Fruit fly (Drosophila melanogaster) whole organism, embryonic: ENCODE data around the gene amos.

Experiments used
- Ada2b ChIP-seq: fragments of 200-800 bp; sonication (Bioruptor generic); IDR thresholded peaks from 2 replicates; pipeline ENCODE4 v1.3.6; 2022; ENCODE audit warnings: missing biosample characterization, missing genetic modification characterization
- Atf-2 ChIP-seq: fragments of 200-800 bp; sonication (Bioruptor generic); optimal IDR thresholded peaks from 2 replicates; lab custom pipeline; 2016; ENCODE audit warnings: missing biosample characterization, missing genetic modification characterization
- Bdp1 ChIP-seq: fragments of 200-800 bp; sonication (Bioruptor generic); optimal IDR thresholded peaks from 3 replicates; lab custom pipeline; 2016; ENCODE audit warnings: missing biosample characterization, missing genetic modification characterization
- Blimp-1 ChIP-seq: fragments of 200-800 bp; sonication (Bioruptor generic); optimal IDR thresholded peaks from 3 replicates; lab custom pipeline; 2018; ENCODE audit warnings: missing biosample characterization, missing genetic modification characterization, mild to moderate bottlenecking, moderate library complexity, missing genetic modification reagents
- CG10431 ChIP-seq: fragments of 200-800 bp; sonication (Bioruptor generic); optimal IDR thresholded peaks from 3 replicates; lab custom pipeline; 2018; ENCODE audit warnings: missing biosample characterization, mild to moderate bottlenecking, missing genetic modification characterization
- CG11504 ChIP-seq: fragments of 200-800 bp; sonication (Bioruptor generic); optimal IDR thresholded peaks from 3 replicates; lab custom pipeline; 2019; ENCODE audit warnings: missing biosample characterization, mild to moderate bottlenecking, missing genetic modification characterization, moderate library complexity
- CG13287 ChIP-seq: fragments of 200-800 bp; sonication (Bioruptor generic); IDR thresholded peaks from 2 replicates; pipeline ENCODE4 v1.3.6; 2022; ENCODE audit warnings: missing biosample characterization, missing genetic modification characterization; ENCODE audit not compliant: partially characterized antibody
- CG13296 ChIP-seq: fragments of 200-800 bp; sonication (Bioruptor generic); optimal IDR thresholded peaks from 3 replicates; lab custom pipeline; 2018; ENCODE audit warnings: missing biosample characterization, mild to moderate bottlenecking, missing genetic modification characterization
- CG15479 ChIP-seq: fragments of 200-800 bp; sonication (Bioruptor generic); optimal IDR thresholded peaks from 3 replicates; lab custom pipeline; 2019; ENCODE audit warnings: missing biosample characterization, mild to moderate bottlenecking, missing genetic modification characterization, moderate library complexity
- CG1647 ChIP-seq: fragments of 200-800 bp; sonication (Bioruptor generic); optimal IDR thresholded peaks from 3 replicates; lab custom pipeline; 2016; ENCODE audit warnings: missing biosample characterization, missing genetic modification characterization
- CG16813 ChIP-seq: fragments of 200-800 bp; sonication (Bioruptor generic); IDR thresholded peaks from 3 replicates; pipeline ENCODE4 v1.3.6; 2022; ENCODE audit warnings: missing biosample characterization, missing genetic modification characterization; ENCODE audit not compliant: partially characterized antibody
- CG16815 ChIP-seq: fragments of 200-800 bp; sonication (Bioruptor generic); optimal IDR thresholded peaks from 3 replicates; lab custom pipeline; 2017; ENCODE audit warnings: missing biosample characterization, mild to moderate bottlenecking, missing genetic modification characterization
- CG17385 ChIP-seq: fragments of 200-800 bp; sonication (Bioruptor generic); optimal IDR thresholded peaks from 3 replicates; lab custom pipeline; 2018; ENCODE audit warnings: missing biosample characterization, mild to moderate bottlenecking, missing genetic modification characterization
- CG1792 ChIP-seq: fragments of 200-800 bp; sonication (Bioruptor generic); optimal IDR thresholded peaks from 2 replicates; lab custom pipeline; 2016; ENCODE audit warnings: missing biosample characterization, missing genetic modification characterization
- CG1832 ChIP-seq: fragments of 200-800 bp; sonication (Bioruptor generic); optimal IDR thresholded peaks from 2 replicates; lab custom pipeline; 2017; ENCODE audit warnings: missing biosample characterization, mild to moderate bottlenecking, missing genetic modification characterization, inconsistent platforms
- CG18764 ChIP-seq: fragments of 200-800 bp; sonication (Bioruptor generic); optimal IDR thresholded peaks from 3 replicates; lab custom pipeline; 2016; ENCODE audit warnings: missing biosample characterization, missing genetic modification characterization
- CG30020 ChIP-seq: fragments of 200-800 bp; optimal IDR thresholded peaks from 2 replicates; lab custom pipeline; 2019; ENCODE audit warnings: missing biosample characterization, mild to moderate bottlenecking, missing genetic modification characterization, moderate library complexity
- CG33213 ChIP-seq: fragments of 200-800 bp; sonication (Bioruptor generic); optimal IDR thresholded peaks from 3 replicates; lab custom pipeline; 2016; ENCODE audit warnings: missing biosample characterization, missing genetic modification characterization
- CG4617 ChIP-seq: fragments of 200-800 bp; sonication (Bioruptor generic); optimal IDR thresholded peaks from 3 replicates; lab custom pipeline; 2016; ENCODE audit warnings: missing biosample characterization, missing genetic modification characterization, borderline replicate concordance
- CTCF ChIP-seq: fragments of 200-800 bp; sonication (Bioruptor generic); optimal IDR thresholded peaks from 2 replicates; lab custom pipeline; 2017; ENCODE audit warnings: missing biosample characterization, mild to moderate bottlenecking, missing genetic modification characterization, moderate library complexity
- Chrac-16 ChIP-seq: fragments of 200-800 bp; sonication (Bioruptor generic); optimal IDR thresholded peaks from 3 replicates; lab custom pipeline; 2016; ENCODE audit warnings: missing biosample characterization, missing genetic modification characterization
- D ChIP-seq, 2 experiments: fragments of 200-800 bp in 1 of 2; fragments of >200 bp in 1 of 2; sonication (Bioruptor generic) in 1 of 2; optimal IDR thresholded peaks; 2 replicates in 1 of 2; 3 replicates in 1 of 2; lab custom pipeline; 2017; ENCODE audit warnings: mild to moderate bottlenecking in 1 of 2, missing biosample characterization in 1 of 2, missing genetic modification characterization in 1 of 2, missing genetic modification reagents in 1 of 2
- Dfd ChIP-seq, 2 experiments: fragments of >200 bp; optimal IDR thresholded peaks; 2 replicates each; lab custom pipeline; 2017; ENCODE audit warnings: missing biosample characterization in 2 of 2, missing genetic modification characterization in 2 of 2
- Dll ChIP-seq: fragments of 200-800 bp; sonication (Bioruptor generic); IDR thresholded peaks from 4 replicates; pipeline ENCODE4 v1.3.6; 2022; ENCODE audit warnings: missing biosample characterization, missing genetic modification characterization; ENCODE audit not compliant: partially characterized antibody
- E2f1 ChIP-seq: fragments of 200-800 bp; sonication (Bioruptor generic); IDR thresholded peaks from 2 replicates; pipeline ENCODE4 v1.3.6; 2022; ENCODE audit warnings: missing biosample characterization, missing genetic modification characterization
- Eip74EF ChIP-seq, 2 experiments: fragments of 200-800 bp in 1 of 2; fragments of >200 bp in 1 of 2; sonication (Bioruptor generic) in 1 of 2; optimal IDR thresholded peaks; 2 replicates each; lab custom pipeline; 2017 to 2019; ENCODE audit warnings: missing biosample characterization in 2 of 2, missing genetic modification characterization in 2 of 2, mild to moderate bottlenecking in 1 of 2, moderate library complexity in 1 of 2
- Gsc ChIP-seq: fragments of 200-800 bp; sonication (Bioruptor generic); IDR thresholded peaks from 2 replicates; pipeline ENCODE4 v1.3.6; 2022; ENCODE audit warnings: missing biosample characterization, missing genetic modification characterization
- Hsf ChIP-seq: fragments of 200-800 bp; sonication (Bioruptor generic); optimal IDR thresholded peaks from 3 replicates; lab custom pipeline; 2016; ENCODE audit warnings: missing biosample characterization, missing genetic modification characterization
- MESR4 ChIP-seq: fragments of 200-800 bp; sonication (Bioruptor generic); optimal IDR thresholded peaks from 2 replicates; lab custom pipeline; 2018; ENCODE audit warnings: missing biosample characterization, mild to moderate bottlenecking, missing genetic modification characterization, moderate library complexity
- NK7.1 ChIP-seq: fragments of 200-800 bp; sonication (Bioruptor generic); optimal IDR thresholded peaks from 3 replicates; lab custom pipeline; 2016; ENCODE audit warnings: missing biosample characterization, missing genetic modification characterization
- PHDP ChIP-seq: fragments of 200-800 bp; sonication (Bioruptor generic); optimal IDR thresholded peaks from 3 replicates; lab custom pipeline; 2018; ENCODE audit warnings: missing biosample characterization, mild to moderate bottlenecking, missing genetic modification characterization, moderate library complexity
- Sin3A ChIP-seq: fragments of >200 bp; optimal IDR thresholded peaks from 2 replicates; lab custom pipeline; 2018
- Taf1 ChIP-seq: fragments of 200-800 bp; sonication (Bioruptor generic); IDR thresholded peaks from 2 replicates; pipeline ENCODE4 v1.3.6; 2022; ENCODE audit warnings: missing biosample characterization, missing genetic modification characterization
- Usf ChIP-seq: fragments of 200-800 bp; sonication (Bioruptor generic); optimal IDR thresholded peaks from 2 replicates; lab custom pipeline; 2017; ENCODE audit warnings: missing genotype, missing biosample characterization, missing genetic modification characterization
- Xrp1 ChIP-seq: fragments of 200-800 bp; sonication (Bioruptor generic); IDR thresholded peaks from 2 replicates; pipeline ENCODE4 v1.3.6; 2022; ENCODE audit warnings: missing biosample characterization, missing genetic modification characterization
- dimm ChIP-seq: fragments of 200-800 bp; sonication (Bioruptor generic); IDR thresholded peaks from 2 replicates; pipeline ENCODE4 v1.3.6; 2022; ENCODE audit warnings: missing biosample characterization, missing genetic modification characterization
- fd64A ChIP-seq: fragments of 200-800 bp; sonication (Bioruptor generic); optimal IDR thresholded peaks from 3 replicates; lab custom pipeline; 2018; ENCODE audit warnings: missing biosample characterization, mild to moderate bottlenecking, missing genetic modification characterization
- hkb ChIP-seq, 2 experiments: fragments of 200-800 bp in 1 of 2; fragments of >200 bp in 1 of 2; sonication (Bioruptor generic) in 1 of 2; IDR thresholded peaks in 1 of 2; optimal IDR thresholded peaks in 1 of 2; 2 replicates each; pipeline versions ENCODE4 v1.3.6 to Lab custom; 2017 to 2022; ENCODE audit warnings: missing biosample characterization in 1 of 2, missing genetic modification characterization in 1 of 2
- insv ChIP-seq, 2 experiments: fragments of 200-800 bp; sonication (Bioruptor generic); optimal IDR thresholded peaks; 3 replicates each; lab custom pipeline; 2016 to 2018; ENCODE audit warnings: missing biosample characterization in 2 of 2, missing genetic modification characterization in 2 of 2
- pan ChIP-seq, 4 experiments: fragments of >200 bp in 3 of 4; fragments of 200-800 bp in 1 of 4; sonication (Bioruptor generic) in 1 of 4; optimal IDR thresholded peaks in 3 of 4; IDR thresholded peaks in 1 of 4; 2 replicates each; pipeline versions ENCODE4 v1.3.6 to Lab custom; 2017 to 2022; ENCODE audit warnings: missing biosample characterization in 2 of 4, missing genetic modification characterization in 2 of 4, mixed read lengths in 1 of 4
- pfk ChIP-seq: fragments of 200-800 bp; sonication (Bioruptor generic); optimal IDR thresholded peaks from 2 replicates; lab custom pipeline; 2018; ENCODE audit warnings: missing biosample characterization, mild to moderate bottlenecking, missing genetic modification characterization, moderate library complexity
- pnt ChIP-seq: fragments of 200-800 bp; sonication (Bioruptor generic); optimal IDR thresholded peaks from 3 replicates; lab custom pipeline; 2016; ENCODE audit warnings: missing biosample characterization, missing genetic modification characterization
- prd ChIP-seq, 3 experiments: fragments of >200 bp in 2 of 3; fragments of 200-800 bp in 1 of 3; sonication (Bioruptor generic) in 1 of 3; optimal IDR thresholded peaks in 2 of 3; IDR thresholded peaks in 1 of 3; 2 replicates in 2 of 3; 3 replicates in 1 of 3; pipeline versions ENCODE4 v1.3.6 to Lab custom; 2017 to 2022; ENCODE audit warnings: missing biosample characterization in 1 of 3, missing genetic modification characterization in 1 of 3
- tll ChIP-seq, 2 experiments: fragments of 200-800 bp in 1 of 2; fragments of >200 bp in 1 of 2; sonication (Bioruptor generic) in 1 of 2; optimal IDR thresholded peaks; 2 replicates each; lab custom pipeline; 2017 to 2019; ENCODE audit warnings: missing biosample characterization in 2 of 2, missing genetic modification characterization in 2 of 2, mild to moderate bottlenecking in 1 of 2, moderate library complexity in 1 of 2
- unpg ChIP-seq: fragments of 200-800 bp; sonication (Bioruptor generic); optimal IDR thresholded peaks from 3 replicates; lab custom pipeline; 2018; ENCODE audit warnings: missing biosample characterization, mild to moderate bottlenecking, missing genetic modification characterization, moderate library complexity

amos gene

dm6 chr2L:18598150-18598723, 1.5 kb upstream of the amos start:
- peak; percentile 88 for TF ChIP-seq D (optimal IDR thresholded peaks at IDR 0.05; lab: Kevin White, UChicago)
- TF ChIP-seq D (GFP tag; optimal IDR thresholded peaks at IDR 0.05; lab: Kevin White, UChicago): no peak
- TF ChIP-seq CG1792 (GFP tag; lab: Kevin White, UChicago): no peak
- TF ChIP-seq Gsc: no peak
- no peak for TF ChIP-seq Taf1 (GFP tag; lab: Robert Waterston, UW)
- peak; percentile 78 for TF ChIP-seq CG15479 (GFP tag; lab: Kevin White, UChicago)
- no peak for TF ChIP-seq Ada2b (GFP tag; lab: Robert Waterston, UW)
- no peak for TF ChIP-seq CG10431
- peak in 1 of 2 experiments; percentile 80 for TF ChIP-seq insv (GFP tag; optimal IDR thresholded peaks at IDR 0.05; lab: Kevin White, UChicago)
- TF ChIP-seq tll (GFP tag; optimal IDR thresholded peaks at IDR 0.05; lab: Kevin White, UChicago): peak in 1 of 2 experiments; percentile 73
- TF ChIP-seq, all 482 proteins: peak for 4

- TF ChIP-seq Hsf (GFP tag; lab: Kevin White, UChicago) (no peak), Atf-2 (no peak), Usf (GFP tag; lab: Kevin White, UChicago) (no peak), NK7.1 (no peak), PHDP (tag; lab: Kevin White, UChicago) (no peak), CG13287 (0 out of 2 replicates have a peak, but pooled peaks have one; percentile 3), CG17385 (GFP tag; lab: Kevin White, UChicago) (peak; percentile 86), hkb (optimal IDR thresholded peaks at IDR 0.05; lab: Kevin White, UChicago) (no peak), hkb (GFP tag; IDR thresholded peaks at IDR 0.05; lab: Robert Waterston, UW) (peak; percentile 20; the same call in 1 of the 2 replicates), Xrp1 (GFP tag; lab: Robert Waterston, UW) (no peak), MESR4 (GFP tag; lab: Kevin White, UChicago) (peak; percentile 89), prd (optimal IDR thresholded peaks at IDR 0.05; lab: Kevin White, UChicago) (no peak), prd (GFP tag; IDR thresholded peaks at IDR 0.05; lab: Robert Waterston, UW) (no peak), Bdp1 (GFP tag; lab: Kevin White, UChicago) (no peak), CG13296 (no peak), CG4617 (GFP tag; lab: Kevin White, UChicago) (peak; percentile 45), Chrac-16 (GFP tag; lab: Kevin White, UChicago) (no peak), E2f1 (GFP tag; lab: Robert Waterston, UW) (0 out of 2 replicates have a peak, but pooled peaks have one; percentile 5), CG16815 (GFP tag; lab: Kevin White, UChicago) (no peak), Dll (peak; percentile 69; the same call in 1 of the 4 replicates), CG1832 (GFP tag; lab: Kevin White, UChicago) (no peak), Dfd (GFP tag; optimal IDR thresholded peaks at IDR 0.05; lab: Kevin White, UChicago) (no peak)
Observed at dm6 chr2L:18590942-18591257, 5.8 kb downstream of the amos start.

dm6 chr2L:18590100-18590941, 6.4 kb downstream of the amos start, which contains the start of the genes Pde11 and CG15160:
Pde11 (minus strand) TSS chr2L:18590342.
CG15160 (plus strand) TSS chr2L:18590891.
- TF ChIP-seq CTCF (GFP tag; lab: Kevin White, UChicago): peak; percentile 44
- no peak for TF ChIP-seq dimm (GFP tag; lab: Robert Waterston, UW)
- TF ChIP-seq fd64A (GFP tag; lab: Kevin White, UChicago): no peak
- peak; percentile 46 for TF ChIP-seq CG30020 (tag; lab: Kevin White, UChicago)
- no peak for TF ChIP-seq unpg (GFP tag; lab: Kevin White, UChicago)
- no peak for TF ChIP-seq CG11504 (tag; lab: Kevin White, UChicago)
- peak; percentile 27 for TF ChIP-seq pnt (GFP tag; lab: Kevin White, UChicago)
- TF ChIP-seq Blimp-1 (GFP tag; lab: Kevin White, UChicago): no peak
- peak; percentile 74 for TF ChIP-seq Sin3A (lab: Kevin White, UChicago)
- TF ChIP-seq CG16813 (GFP tag; lab: Robert Waterston, UW): peak; percentile 100
- no peak for TF ChIP-seq Eip74EF (GFP tag; optimal IDR thresholded peaks at IDR 0.05; lab: Kevin White, UChicago)
- no peak for TF ChIP-seq pan (optimal IDR thresholded peaks at IDR 0.05; lab: Kevin White, UChicago)
- TF ChIP-seq pan (GFP tag; optimal IDR thresholded peaks at IDR 0.05 in 1 of 2, IDR thresholded peaks at IDR 0.05 in 1 of 2): peak in 1 of 2 experiments; percentile 29
- TF ChIP-seq CG1647 (GFP tag; lab: Kevin White, UChicago): no peak
- TF ChIP-seq pfk: no peak
- peak; percentile 39 for TF ChIP-seq CG18764 (GFP tag; lab: Kevin White, UChicago)
- TF ChIP-seq CG33213 (GFP tag; lab: Kevin White, UChicago): peak; percentile 52
